Fruit fly (Drosophila melanogaster): Measurements from ENCODE around the gene Pdss2.

The Pdss2 gene

DNA sequence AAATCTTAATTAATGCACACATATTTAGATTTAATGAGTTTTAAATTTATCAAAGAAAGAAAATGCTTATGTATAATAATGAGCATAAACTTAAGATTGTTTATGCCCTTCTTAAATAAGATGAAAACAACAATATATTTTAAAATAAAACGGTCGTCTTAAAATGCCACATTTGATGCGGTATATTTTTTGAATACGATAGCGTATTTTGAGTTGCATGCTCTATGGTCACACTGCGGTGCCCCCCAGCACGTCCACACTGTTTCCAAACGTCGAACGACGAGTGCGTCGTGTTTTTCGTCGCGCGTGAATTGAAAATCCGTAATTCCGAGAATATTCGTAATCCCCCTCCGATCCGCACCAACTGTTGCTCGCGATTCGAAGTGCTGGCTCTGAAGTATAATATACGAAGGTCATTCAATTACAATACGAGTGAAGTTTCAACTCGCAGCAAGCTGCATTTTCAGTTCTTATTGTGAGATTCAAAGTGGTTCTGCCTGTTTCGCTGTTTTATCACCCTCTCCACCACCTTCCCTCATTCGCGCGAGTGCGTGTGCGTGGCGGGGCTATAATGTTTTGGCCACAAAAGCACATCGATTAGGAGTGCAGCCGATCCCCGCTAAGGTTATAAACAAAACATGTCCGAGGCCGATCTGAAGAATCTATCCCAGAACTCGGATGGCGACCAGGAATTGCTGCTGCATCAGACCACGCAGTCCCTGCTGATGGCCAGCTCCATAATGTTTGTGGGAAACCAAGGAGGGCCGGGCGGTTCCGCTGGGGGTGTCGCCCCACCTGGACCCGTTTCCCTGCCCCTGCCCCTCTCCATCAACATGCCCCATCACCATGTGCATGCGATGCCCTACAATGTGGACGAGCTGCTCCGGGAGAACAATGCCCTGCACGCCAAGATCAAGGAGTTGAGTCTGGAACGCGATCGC, 6.8 kb downstream of the Pdss2 start, which contains the start of gene siz (continued):
- TF ChIP-seq CG34224 (GFP tag; IDR thresholded peaks at IDR 0.05; ENCODE audit: partially characterized antibody) (peak; percentile 45; the same call in 2 of the 3 replicates), nerfin-1 (tag; optimal IDR thresholded peaks at IDR 0.05) (peak; percentile 24), CG15696 (tag; optimal IDR thresholded peaks at IDR 0.05) (no peak), ara (GFP tag; IDR thresholded peaks at IDR 0.05) (no peak), B-H2 (GFP tag; optimal IDR thresholded peaks at IDR 0.05) (peak; percentile 14), amos (GFP tag; IDR thresholded peaks at IDR 0.05; ENCODE audit: partially characterized antibody) (peak; percentile 61; the same call in 1 of the 2 replicates), lola (GFP tag; optimal IDR thresholded peaks at IDR 0.05) (no peak), az2 (GFP tag; optimal IDR thresholded peaks at IDR 0.05) (no peak), trem (tag; optimal IDR thresholded peaks at IDR 0.05) (peak; percentile 85), usp (GFP tag; optimal IDR thresholded peaks at IDR 0.05) (no peak), knrl (GFP tag; IDR thresholded peaks at IDR 0.05; ENCODE audit: partially characterized antibody) (no peak), CG34422 (GFP tag; IDR thresholded peaks at IDR 0.05) (no peak; the same call in 2 of the 3 replicates), pan (optimal IDR thresholded peaks at IDR 0.05) (no peak), pan (GFP tag; optimal IDR thresholded peaks at IDR 0.05 in 1 of 2, IDR thresholded peaks at IDR 0.05 in 1 of 2) (no peak), lab (GFP tag; optimal IDR thresholded peaks at IDR 0.05) (peak; percentile 58), Tbp (GFP tag; optimal IDR thresholded peaks at IDR 0.05) (no peak), MBD-R2 (GFP tag; IDR thresholded peaks at IDR 0.05) (no peak), stc (GFP tag; IDR thresholded peaks at IDR 0.05) (no peak), tna (GFP tag; IDR thresholded peaks at IDR 0.05; ENCODE audit: partially characterized antibody) (no peak; the same call in 1 of the 2 replicates), CG13424 (tag; optimal IDR thresholded peaks at IDR 0.05) (no peak), Elba2 (GFP tag; optimal IDR thresholded peaks at IDR 0.05) (no peak), CG3065 (GFP tag; optimal IDR thresholded peaks at IDR 0.05) (no peak), CG3163 (GFP tag; optimal IDR thresholded peaks at IDR 0.05) (no peak), CG6175 (GFP tag; IDR thresholded peaks at IDR 0.05) (no peak), CG13894 (tag; optimal IDR thresholded peaks at IDR 0.05) (peak; percentile 37), CG13287 (GFP tag; IDR thresholded peaks at IDR 0.05; ENCODE audit: partially characterized antibody) (peak; percentile 42; the same call in 1 of the 2 replicates), CG7928 (GFP tag; optimal IDR thresholded peaks at IDR 0.05) (peak; percentile 47), CG11723 (GFP tag; optimal IDR thresholded peaks at IDR 0.05) (no peak), CG11085 (GFP tag; IDR thresholded peaks at IDR 0.05) (no peak), lmd (GFP tag; IDR thresholded peaks at IDR 0.05) (no peak), CG1603 (tag; optimal IDR thresholded peaks at IDR 0.05) (peak; percentile 62), CG6689 (GFP tag; IDR thresholded peaks at IDR 0.05) (no peak), Ssrp (tag; optimal IDR thresholded peaks at IDR 0.05) (no peak), Rfx (GFP tag; IDR thresholded peaks at IDR 0.05) (no peak), pros (GFP tag; optimal IDR thresholded peaks at IDR 0.05) (no peak), chn (GFP tag; optimal IDR thresholded peaks at IDR 0.05) (peak; percentile 20), pb (GFP tag; optimal IDR thresholded peaks at IDR 0.05) (no peak), CG6683 (GFP tag; optimal IDR thresholded peaks at IDR 0.05) (peak; percentile 8), Dfd (GFP tag; optimal IDR thresholded peaks at IDR 0.05) (no peak), Hsf (GFP tag; optimal IDR thresholded peaks at IDR 0.05) (peak; percentile 36), H15 (GFP tag; IDR thresholded peaks at IDR 0.05) (no peak), pzg (GFP tag; optimal IDR thresholded peaks at IDR 0.05) (peak; percentile 90), Gug (GFP tag; IDR thresholded peaks at IDR 0.05) (no peak), unc-4 (GFP tag; IDR thresholded peaks at IDR 0.05; ENCODE audit: partially characterized antibody) (no peak), eyg (GFP tag; optimal IDR thresholded peaks at IDR 0.05) (no peak), z (GFP tag; IDR thresholded peaks at IDR 0.05) (no peak), CG13123 (GFP tag; optimal IDR thresholded peaks at IDR 0.05) (no peak), slp2 (GFP tag; optimal IDR thresholded peaks at IDR 0.05) (no peak), CG3281 (GFP tag; optimal IDR thresholded peaks at IDR 0.05) (peak; percentile 32)
